Worm (Caenorhabditis elegans) whole organism, young adult: ENCODE results near the gene bus-18.

ENCODE experiments used
- D2030.7 ChIP-seq: fragments of 200-800 bp; sonication (Bioruptor generic); IDR thresholded peaks from 2 replicates; pipeline ENCODE4 v1.3.6; 2022; ENCODE audit warnings: missing genetic modification reagents, missing genetic modification characterization, missing compliant biosample characterization
- F23B12.7 ChIP-seq: sonication (generic microtip); optimal IDR thresholded peaks from 2 replicates; lab custom pipeline; 2017; ENCODE audit warnings: missing genetic modification characterization, mild to moderate bottlenecking, missing compliant biosample characterization, antibody characterized with exemption, moderate library complexity; ENCODE audit not compliant: insufficient read depth
- F39B2.1 ChIP-seq: fragments of 200-800 bp; sonication (Bioruptor generic); IDR thresholded peaks from 2 replicates; pipeline ENCODE4 v1.3.6; 2022; ENCODE audit warnings: missing genetic modification reagents, missing genetic modification characterization, missing compliant biosample characterization
- K12H6.12 ChIP-seq: fragments of 200-800 bp; sonication (Bioruptor generic); optimal IDR thresholded peaks from 2 replicates; lab custom pipeline; 2018; ENCODE audit warnings: mild to moderate bottlenecking, missing genetic modification characterization, missing compliant biosample characterization
- Y53G8AR.9 ChIP-seq: fragments of 200-800 bp; sonication (Bioruptor generic); conservative IDR thresholded peaks from 2 replicates; pipeline ENCODE4 v1.3.6; 2022; ENCODE audit warnings: missing genetic modification reagents, missing genetic modification characterization, missing compliant biosample characterization
- Y79H2A.3 ChIP-seq: fragments of 200-800 bp; sonication (Bioruptor generic); conservative IDR thresholded peaks from 2 replicates; pipeline ENCODE4 v1.3.6; 2022; ENCODE audit warnings: missing genetic modification reagents, missing genetic modification characterization, missing compliant biosample characterization
- aptf-2 ChIP-seq: fragments of 200-800 bp; sonication (Bioruptor generic); conservative IDR thresholded peaks from 2 replicates; pipeline ENCODE4 v1.3.6; 2022; ENCODE audit warnings: missing genetic modification reagents, missing genetic modification characterization, missing compliant biosample characterization
- aptf-3 ChIP-seq: fragments of 200-800 bp; sonication (Bioruptor generic); IDR thresholded peaks from 2 replicates; pipeline ENCODE4 v1.3.6; 2022; ENCODE audit warnings: missing genetic modification characterization, missing compliant biosample characterization
- ccch-3 ChIP-seq: fragments of 200-800 bp; sonication (Bioruptor generic); optimal IDR thresholded peaks from 2 replicates; lab custom pipeline; 2018; ENCODE audit warnings: mild to moderate bottlenecking, missing genetic modification characterization, missing compliant biosample characterization
- ceh-79 ChIP-seq: sonication (generic microtip); optimal IDR thresholded peaks from 2 replicates; lab custom pipeline; 2017; ENCODE audit warnings: mild to moderate bottlenecking, missing genetic modification characterization, missing compliant biosample characterization
- dpl-1 ChIP-seq: fragments of 150-350 bp; optimal IDR thresholded peaks from 2 replicates; lab custom pipeline; 2014; ENCODE audit warnings: missing biosample characterization, missing genetic modification reagents, missing genetic modification characterization
- efl-1 ChIP-seq: fragments of 150-350 bp; optimal IDR thresholded peaks from 2 replicates; lab custom pipeline; 2014; ENCODE audit warnings: missing biosample characterization, missing genetic modification reagents, missing genetic modification characterization
- fkh-3 ChIP-seq: sonication (generic microtip); optimal IDR thresholded peaks from 2 replicates; lab custom pipeline; 2016; ENCODE audit warnings: mild to moderate bottlenecking, missing genetic modification characterization, missing compliant biosample characterization
- him-1 ChIP-seq: sonication (generic microtip); optimal IDR thresholded peaks from 2 replicates; lab custom pipeline; 2016; ENCODE audit warnings: missing genotype, missing genetic modification reagents, missing genetic modification characterization, missing compliant biosample characterization
- hlh-26 ChIP-seq: fragments of 200-800 bp; sonication (Bioruptor generic); conservative IDR thresholded peaks from 2 replicates; pipeline ENCODE4 v1.3.6; 2022; ENCODE audit warnings: missing genetic modification reagents, missing genetic modification characterization, missing compliant biosample characterization
- hmg-20 ChIP-seq: fragments of 200-800 bp; sonication (Bioruptor generic); IDR thresholded peaks from 2 replicates; pipeline ENCODE4 v1.3.6; 2022; ENCODE audit warnings: missing genetic modification reagents, missing genetic modification characterization, missing compliant biosample characterization
- let-607 ChIP-seq, 2 experiments: fragments of 200-800 bp in 1 of 2; sonication (Bioruptor generic) in 1 of 2; sonication (generic microtip) in 1 of 2; optimal IDR thresholded peaks; 2 replicates each; lab custom pipeline; 2016 to 2018; ENCODE audit warnings: mild to moderate bottlenecking in 2 of 2, missing compliant biosample characterization in 2 of 2, missing genetic modification characterization in 2 of 2, moderate library complexity in 2 of 2, missing genotype in 1 of 2
- lin-26 ChIP-seq: fragments of 200-800 bp; sonication (Bioruptor generic); IDR thresholded peaks from 2 replicates; pipeline ENCODE4 v1.3.6; 2022; ENCODE audit warnings: missing genetic modification reagents, missing genetic modification characterization, missing compliant biosample characterization
- lin-35 ChIP-seq, 3 experiments: fragments of 150-350 bp in 2 of 3; sonication (generic microtip) in 1 of 3; optimal IDR thresholded peaks; 2 replicates each; lab custom pipeline; 2014 to 2018; ENCODE audit warnings: missing biosample characterization in 3 of 3, missing genetic modification characterization in 3 of 3, missing genetic modification reagents in 3 of 3
- lin-54 ChIP-seq: fragments of 200-800 bp; sonication (Bioruptor generic); optimal IDR thresholded peaks from 2 replicates; lab custom pipeline; 2018; ENCODE audit warnings: mild to moderate bottlenecking, missing genetic modification characterization, missing compliant biosample characterization
- lsl-1 ChIP-seq: fragments of 200-800 bp; sonication (Bioruptor generic); optimal IDR thresholded peaks from 2 replicates; lab custom pipeline; 2018; ENCODE audit warnings: mild to moderate bottlenecking, missing genetic modification characterization, moderate library complexity, missing compliant biosample characterization
- madf-10 ChIP-seq: sonication (generic microtip); optimal IDR thresholded peaks from 2 replicates; lab custom pipeline; 2016; ENCODE audit warnings: mild to moderate bottlenecking, missing genetic modification characterization, missing compliant biosample characterization
- madf-3 ChIP-seq: fragments of 200-800 bp; sonication (Bioruptor generic); IDR thresholded peaks from 2 replicates; pipeline ENCODE4 v1.3.6; 2022; ENCODE audit warnings: missing genetic modification reagents, missing genetic modification characterization, missing compliant biosample characterization
- madf-6 ChIP-seq: fragments of 200-800 bp; sonication (Bioruptor generic); IDR thresholded peaks from 2 replicates; pipeline ENCODE4 v1.3.6; 2022; ENCODE audit warnings: missing genetic modification reagents, missing genetic modification characterization, missing compliant biosample characterization
- madf-8 ChIP-seq: fragments of 200-800 bp; sonication (Bioruptor generic); conservative IDR thresholded peaks from 2 replicates; pipeline ENCODE4 v1.3.6; 2022; ENCODE audit warnings: missing genetic modification reagents, missing genetic modification characterization, missing compliant biosample characterization
- mcd-1 ChIP-seq: fragments of 200-800 bp; sonication (Bioruptor generic); IDR thresholded peaks from 2 replicates; pipeline ENCODE4 v1.3.6; 2022; ENCODE audit warnings: missing genetic modification reagents, missing genetic modification characterization, missing compliant biosample characterization
- mel-28 ChIP-seq: sonication (generic microtip); optimal IDR thresholded peaks from 2 replicates; lab custom pipeline; 2016; ENCODE audit warnings: borderline replicate concordance, mild to moderate bottlenecking, missing genetic modification characterization, missing compliant biosample characterization
- nfyb-1 ChIP-seq: fragments of 200-800 bp; sonication (Bioruptor generic); IDR thresholded peaks from 2 replicates; pipeline ENCODE4 v1.3.6; 2022; ENCODE audit warnings: missing genetic modification reagents, missing genetic modification characterization, missing compliant biosample characterization
- nhr-27 ChIP-seq: fragments of 200-800 bp; sonication (Bioruptor generic); optimal IDR thresholded peaks from 2 replicates; lab custom pipeline; 2018; ENCODE audit warnings: mild to moderate bottlenecking, missing genetic modification characterization, moderate library complexity, missing compliant biosample characterization
- pbrm-1 ChIP-seq: fragments of 200-800 bp; sonication (Bioruptor generic); IDR thresholded peaks from 2 replicates; pipeline ENCODE4 v1.3.6; 2022; ENCODE audit warnings: missing genetic modification reagents, missing genetic modification characterization, missing compliant biosample characterization
- rpc-1 ChIP-seq, 2 experiments: fragments of 150-350 bp in 1 of 2; sonication (generic microtip) in 1 of 2; optimal IDR thresholded peaks; 2 replicates each; lab custom pipeline; 2014 to 2018; ENCODE audit warnings: missing biosample characterization in 1 of 2, missing genetic modification characterization in 1 of 2, missing genetic modification reagents in 1 of 2, missing genotype in 1 of 2
- sdz-38 ChIP-seq: sonication (generic microtip); optimal IDR thresholded peaks from 2 replicates; lab custom pipeline; 2016; ENCODE audit warnings: missing genotype, missing genetic modification characterization, missing compliant biosample characterization
- snpc-3.4 ChIP-seq: sonication (generic microtip); optimal IDR thresholded peaks from 2 replicates; lab custom pipeline; 2017; ENCODE audit warnings: missing genetic modification characterization, mild to moderate bottlenecking, missing compliant biosample characterization, antibody characterized with exemption, moderate library complexity, missing genotype, missing genetic modification reagents
- zfh-2 ChIP-seq: fragments of 200-800 bp; sonication (Bioruptor generic); conservative IDR thresholded peaks from 2 replicates; pipeline ENCODE4 v1.3.6; 2022; ENCODE audit warnings: missing genetic modification reagents, missing genetic modification characterization, missing compliant biosample characterization
- ztf-18 ChIP-seq: sonication (generic microtip); optimal IDR thresholded peaks from 2 replicates; lab custom pipeline; 2016; ENCODE audit warnings: missing genotype, mild to moderate bottlenecking, missing genetic modification characterization, missing compliant biosample characterization
- ztf-22 ChIP-seq: fragments of 200-800 bp; sonication (Bioruptor generic); optimal IDR thresholded peaks from 2 replicates; lab custom pipeline; 2018; ENCODE audit warnings: mild to moderate bottlenecking, missing genetic modification characterization, moderate library complexity, missing compliant biosample characterization
- ztf-3 ChIP-seq: fragments of 200-800 bp; sonication (Bioruptor generic); optimal IDR thresholded peaks from 2 replicates; lab custom pipeline; 2018; ENCODE audit warnings: mild to moderate bottlenecking, missing genetic modification characterization, missing compliant biosample characterization

Gene bus-18

DNA sequence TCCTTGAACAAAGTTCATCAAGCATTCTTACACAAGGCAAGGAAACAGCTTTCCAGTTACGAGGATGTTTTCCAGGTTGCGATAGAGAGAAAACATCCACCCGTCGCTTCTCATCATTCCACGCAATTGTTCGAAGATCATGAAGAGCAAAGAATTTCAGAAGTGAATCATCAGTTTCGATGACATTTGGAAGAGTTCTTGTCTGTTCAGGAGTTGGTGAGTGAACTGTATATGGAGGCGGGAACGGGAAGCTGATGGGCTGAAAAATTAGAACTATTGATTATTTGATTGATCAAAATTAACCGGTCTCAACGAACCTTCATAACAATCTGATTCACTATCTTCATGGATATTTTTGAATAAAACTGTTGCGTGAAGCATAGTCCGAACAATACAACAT lies 41.5 kb upstream of the bus-18 start:
- TF ChIP-seq let-607 (tag; optimal IDR thresholded peaks at IDR 0.05; lab: Kevin White, UChicago) (no peak), snpc-3.4 (tag; lab: Kevin White, UChicago) (no peak), Y79H2A.3 (GFP tag; lab: Robert Waterston, UW) (no peak), madf-10 (tag; lab: Kevin White, UChicago) (no peak), ztf-3 (GFP tag; lab: Kevin White, UChicago) (no peak), nfyb-1 (GFP tag; lab: Robert Waterston, UW) (no peak), hmg-20 (GFP tag; lab: Robert Waterston, UW) (no peak), K12H6.12 (tag; lab: Kevin White, UChicago) (no peak), zfh-2 (GFP tag; lab: Robert Waterston, UW) (no peak), F39B2.1 (GFP tag; lab: Robert Waterston, UW) (no peak), sdz-38 (no peak), nhr-27 (tag; lab: Kevin White, UChicago) (no peak), lin-26 (GFP tag; lab: Robert Waterston, UW) (no peak), lin-35 (GFP tag; optimal IDR thresholded peaks at IDR 0.05; lab: Kevin White, UChicago) (no peak), ceh-79 (tag; lab: Kevin White, UChicago) (no peak), hlh-26 (GFP tag; lab: Robert Waterston, UW) (no peak)
- TF ChIP-seq, all 124 proteins: peak for 0

DNA sequence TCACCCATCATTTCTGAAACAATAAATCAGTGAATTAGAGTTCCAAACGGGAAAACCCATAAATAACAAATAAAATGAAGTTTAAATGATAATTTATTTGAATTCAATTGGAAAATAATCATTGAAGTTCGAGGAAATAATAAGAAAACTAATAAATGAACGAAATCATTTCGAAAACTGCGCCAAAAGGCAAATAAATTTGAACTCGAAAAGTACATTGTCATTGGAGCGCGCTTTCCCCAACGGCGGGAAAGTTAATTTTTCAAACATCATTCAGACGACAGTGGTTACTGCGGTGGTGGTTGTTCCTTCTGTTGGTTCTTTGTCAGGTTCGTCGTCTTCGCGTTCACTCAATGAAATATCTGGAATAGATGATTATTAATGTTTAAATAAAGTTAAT lies 40.1 kb upstream of the bus-18 start, which contains the start of gene npp-22:
Gene npp-22 (minus strand): TSS at position 13 of the 400 bp plus-strand sequence.
- TF ChIP-seq ztf-18 (tag; lab: Kevin White, UChicago): no peak
- 0 out of 2 replicates have a peak, but pooled peaks have one; percentile 47 for TF ChIP-seq madf-3 (GFP tag; lab: Robert Waterston, UW)
- no peak for TF ChIP-seq ceh-79 (tag; lab: Kevin White, UChicago)
- TF ChIP-seq lin-35 (GFP tag; optimal IDR thresholded peaks at IDR 0.05; lab: Kevin White, UChicago): peak in 1 of 3 experiments; percentile 61
- TF ChIP-seq ccch-3 (GFP tag; lab: Kevin White, UChicago): no peak
- no peak for TF ChIP-seq aptf-3 (GFP tag; lab: Robert Waterston, UW)
- no peak for TF ChIP-seq ztf-22
- TF ChIP-seq dpl-1: peak; percentile 85
- TF ChIP-seq nfyb-1 (GFP tag; lab: Robert Waterston, UW): no peak
- TF ChIP-seq mel-28 (tag; lab: Kevin White, UChicago): no peak
- no peak for TF ChIP-seq fkh-3
- 0 out of 2 replicates have a peak, but pooled peaks have one; percentile 22 for TF ChIP-seq D2030.7 (GFP tag; lab: Robert Waterston, UW)
- TF ChIP-seq lin-54 (GFP tag; lab: Kevin White, UChicago): peak; percentile 90
- TF ChIP-seq lsl-1 (GFP tag; lab: Kevin White, UChicago): peak; percentile 40
- TF ChIP-seq rpc-1 (optimal IDR thresholded peaks at IDR 0.05; lab: Kevin White, UChicago): no peak
- no peak for TF ChIP-seq rpc-1 (tag; optimal IDR thresholded peaks at IDR 0.05; lab: Kevin White, UChicago)
- no peak for TF ChIP-seq him-1 (tag; lab: Kevin White, UChicago)
- peak; percentile 89 for TF ChIP-seq efl-1 (GFP tag; lab: Kevin White, UChicago)
- TF ChIP-seq Y53G8AR.9 (GFP tag; lab: Robert Waterston, UW): no peak
- TF ChIP-seq pbrm-1 (GFP tag; lab: Robert Waterston, UW): no peak
- no peak for TF ChIP-seq F23B12.7
- TF ChIP-seq mcd-1 (GFP tag; lab: Robert Waterston, UW): peak; percentile 89
- TF ChIP-seq madf-6: peak; percentile 74; the same call in 1 of the 2 replicates
- TF ChIP-seq madf-8 (GFP tag; lab: Robert Waterston, UW): no peak
- 0 out of 2 replicates have a peak, but pooled peaks have one; percentile 46 for TF ChIP-seq aptf-2 (GFP tag; lab: Robert Waterston, UW)
- TF ChIP-seq snpc-3.4 (tag; lab: Kevin White, UChicago): peak; percentile 14
- TF ChIP-seq, all 124 proteins: peak for 11
